Fruit fly (Drosophila melanogaster): Measurements from ENCODE around the gene BBS1.

The BBS1 gene

DNA sequence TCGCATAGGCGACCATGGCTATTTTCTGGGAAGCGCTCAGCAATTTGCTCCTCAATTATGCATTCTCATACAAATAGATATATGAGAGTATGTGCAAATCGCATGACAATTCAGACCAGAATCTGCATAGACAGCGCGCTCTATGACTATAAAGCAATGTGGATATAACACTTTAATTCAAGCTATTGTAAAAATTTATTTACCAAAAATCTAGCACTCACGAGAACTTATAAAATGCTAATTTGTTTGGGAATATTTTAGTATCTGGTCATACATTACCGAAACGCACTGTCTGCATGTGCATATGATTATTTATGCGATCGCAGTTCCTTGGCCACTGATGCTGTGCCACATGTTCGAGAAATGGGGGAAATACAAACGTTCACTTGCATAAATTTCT lies 25.1 kb downstream of the BBS1 start (continued):
- TF ChIP-seq CG31627 (GFP tag; optimal IDR thresholded peaks at IDR 0.05) (peak; percentile 52), cyc (GFP tag; optimal IDR thresholded peaks at IDR 0.05) (peak; percentile 49), CG16779 (tag; optimal IDR thresholded peaks at IDR 0.05) (peak; percentile 50), topi (GFP tag; optimal IDR thresholded peaks at IDR 0.05) (peak; percentile 61), Hr4 (GFP tag; optimal IDR thresholded peaks at IDR 0.05) (peak; percentile 87), Sox14 (GFP tag; optimal IDR thresholded peaks at IDR 0.05) (peak; percentile 75), Hr39 (GFP tag; optimal IDR thresholded peaks at IDR 0.05) (peak; percentile 35), spab (GFP tag; optimal IDR thresholded peaks at IDR 0.05) (peak; percentile 78), CG34406 (GFP tag; optimal IDR thresholded peaks at IDR 0.05) (peak; percentile 52), vri (GFP tag; optimal IDR thresholded peaks at IDR 0.05) (no peak), CG10669 (GFP tag; optimal IDR thresholded peaks at IDR 0.05) (peak; percentile 81), CG3032 (tag; optimal IDR thresholded peaks at IDR 0.05) (peak; percentile 77), OdsH (GFP tag; optimal IDR thresholded peaks at IDR 0.05) (peak; percentile 82), Smox (GFP tag; optimal IDR thresholded peaks at IDR 0.05) (peak; percentile 36), Eip93F (GFP tag; optimal IDR thresholded peaks at IDR 0.05) (no peak), esn (GFP tag; optimal IDR thresholded peaks at IDR 0.05) (peak; percentile 51), CG6276 (GFP tag; optimal IDR thresholded peaks at IDR 0.05) (peak; percentile 77), CG11902 (GFP tag; optimal IDR thresholded peaks at IDR 0.05) (peak; percentile 30), net (GFP tag; optimal IDR thresholded peaks at IDR 0.05) (peak; percentile 74)

DNA sequence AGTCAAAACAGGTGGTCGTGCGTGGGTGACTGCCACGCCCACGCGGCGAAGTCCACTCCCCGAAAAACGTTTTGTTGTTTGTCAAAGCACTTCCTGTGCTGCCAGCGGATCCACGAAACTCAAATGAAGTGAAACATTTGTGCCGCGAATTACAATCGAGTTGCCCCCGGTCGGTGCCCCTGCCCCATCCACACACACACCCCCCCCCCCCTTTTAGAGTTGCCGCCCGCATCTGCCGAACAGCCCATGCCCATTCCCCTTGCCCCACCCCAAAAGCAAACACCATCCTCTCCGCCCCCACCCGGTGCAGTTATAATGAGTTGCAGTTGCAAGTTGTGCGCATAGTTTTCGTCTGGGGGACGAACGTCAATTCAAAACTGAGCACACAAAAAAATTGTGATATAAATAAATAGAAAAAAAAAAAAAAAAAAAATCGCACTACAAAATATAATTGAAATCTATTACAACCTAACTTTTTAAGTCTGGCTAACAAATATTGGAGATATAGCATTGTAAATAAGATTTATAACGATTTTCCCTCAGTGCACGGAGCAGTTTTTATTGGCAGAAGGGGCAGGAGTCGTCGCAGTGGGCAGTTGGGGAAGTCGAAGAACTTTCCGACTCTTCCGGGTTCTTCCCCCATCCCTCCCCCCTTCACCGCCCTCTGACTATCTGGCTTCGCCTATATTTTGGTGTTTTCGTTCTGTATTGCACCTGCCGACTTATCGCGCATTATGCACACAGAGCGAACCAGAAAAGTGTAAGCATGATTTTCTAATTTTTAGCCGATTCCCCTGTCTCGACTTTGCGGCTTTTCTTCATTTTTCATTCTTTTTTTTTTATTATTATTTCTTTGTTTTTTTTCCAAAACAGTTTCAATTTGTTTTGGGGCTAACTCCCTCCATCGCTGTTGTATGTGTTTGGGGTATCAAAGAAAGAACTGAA lies 26.1 kb downstream of the BBS1 start:
- TF ChIP-seq esn (GFP tag; optimal IDR thresholded peaks at IDR 0.05) (no peak), CG11294 (GFP tag; IDR thresholded peaks at IDR 0.05) (peak; percentile 68; the same call in 1 of the 2 replicates), CG31627 (GFP tag; optimal IDR thresholded peaks at IDR 0.05) (no peak), CG11902 (GFP tag; optimal IDR thresholded peaks at IDR 0.05) (no peak), eg (GFP tag; IDR thresholded peaks at IDR 0.05) (peak; percentile 83), Hr39 (GFP tag; optimal IDR thresholded peaks at IDR 0.05) (no peak), CG11762 (GFP tag; optimal IDR thresholded peaks at IDR 0.05; ENCODE audit: insufficient read depth) (peak; percentile 33), spab (GFP tag; optimal IDR thresholded peaks at IDR 0.05) (no peak), dsx (GFP tag; optimal IDR thresholded peaks at IDR 0.05; ENCODE audit: poor library complexity, severe bottlenecking) (peak; percentile 13), ss (GFP tag; optimal IDR thresholded peaks at IDR 0.05) (no peak), dac (GFP tag; optimal IDR thresholded peaks at IDR 0.05) (peak; percentile 8), topi (GFP tag; optimal IDR thresholded peaks at IDR 0.05) (peak; percentile 10), lz (GFP tag; optimal IDR thresholded peaks at IDR 0.05) (no peak), OdsH (GFP tag; optimal IDR thresholded peaks at IDR 0.05) (peak; percentile 73), CG3919 (GFP tag; optimal IDR thresholded peaks at IDR 0.05) (peak; percentile 72), Met (GFP tag; optimal IDR thresholded peaks at IDR 0.05) (peak; percentile 19), Eip93F (GFP tag; optimal IDR thresholded peaks at IDR 0.05) (no peak), acj6 (GFP tag; optimal IDR thresholded peaks at IDR 0.05) (peak; percentile 60), net (GFP tag; optimal IDR thresholded peaks at IDR 0.05) (peak; percentile 59), CG6854 (GFP tag; optimal IDR thresholded peaks at IDR 0.05) (no peak), CG6792 (GFP tag; optimal IDR thresholded peaks at IDR 0.05) (peak; percentile 23), CG10669 (GFP tag; optimal IDR thresholded peaks at IDR 0.05) (no peak), CG8319 (GFP tag; optimal IDR thresholded peaks at IDR 0.05) (no peak), CG16779 (tag; optimal IDR thresholded peaks at IDR 0.05) (no peak), Ets21C (GFP tag; optimal IDR thresholded peaks at IDR 0.05) (no peak), Hr38 (GFP tag; optimal IDR thresholded peaks at IDR 0.05) (no peak), CG34406 (GFP tag; optimal IDR thresholded peaks at IDR 0.05) (peak; percentile 27), CG10631 (GFP tag; optimal IDR thresholded peaks at IDR 0.05) (peak; percentile 47), CG9139 (GFP tag; optimal IDR thresholded peaks at IDR 0.05) (no peak), svp (GFP tag) (peak; percentile 50), achi (GFP tag; optimal IDR thresholded peaks at IDR 0.05) (peak; percentile 69), CG7368 (GFP tag; optimal IDR thresholded peaks at IDR 0.05) (no peak), Gug (GFP tag; IDR thresholded peaks at IDR 0.05) (peak; percentile 73), CG6808 (GFP tag; optimal IDR thresholded peaks at IDR 0.05) (peak; percentile 15), CG8632 (GFP tag; optimal IDR thresholded peaks at IDR 0.05) (peak; percentile 32), Lpt (GFP tag; optimal IDR thresholded peaks at IDR 0.05) (peak; percentile 79), Sox102F (GFP tag; optimal IDR thresholded peaks at IDR 0.05) (no peak), pdm3 (GFP tag; optimal IDR thresholded peaks at IDR 0.05) (peak; percentile 70), Eip78C (GFP tag) (peak; percentile 86), CG3032 (tag; optimal IDR thresholded peaks at IDR 0.05) (peak; percentile 16), cyc (GFP tag; optimal IDR thresholded peaks at IDR 0.05) (peak; percentile 15)
